Worm (Caenorhabditis elegans): ENCODE measurements around the gene R04F11.2.

DNA sequence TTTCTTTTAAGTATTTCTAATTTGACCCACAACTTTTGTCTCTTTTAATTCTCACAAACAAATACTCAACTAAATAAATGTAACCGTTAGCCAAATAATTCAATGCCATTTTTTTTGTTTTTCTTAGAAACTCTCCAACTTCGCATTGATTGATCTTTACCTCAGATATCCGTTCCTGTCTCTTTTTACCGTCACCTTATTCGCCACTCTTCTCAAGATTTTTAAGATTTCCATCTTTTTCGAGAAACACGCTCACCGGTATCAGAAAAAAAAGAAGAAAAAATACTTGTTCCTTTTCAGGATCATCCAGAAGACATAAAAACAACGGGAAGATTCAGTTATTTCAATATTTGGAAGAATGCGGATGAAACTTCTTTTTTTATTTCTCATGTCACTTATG, 40.2 kb downstream of the R04F11.2 start, which contains the start of gene F23H12.5:
- no peak for TF ChIP-seq snpc-4 (tag; optimal IDR thresholded peaks at IDR 0.05)
- no peak for TF ChIP-seq fos-1 (tag; optimal IDR thresholded peaks at IDR 0.05)
- TF ChIP-seq sma-3 (GFP tag; optimal IDR thresholded peaks at IDR 0.05), result no peak
- TF ChIP-seq nhr-237 (tag; optimal IDR thresholded peaks at IDR 0.05), result no peak
- TF ChIP-seq lsy-2 (tag; optimal IDR thresholded peaks at IDR 0.05), result no peak
- no peak for TF ChIP-seq nhr-77 (tag; optimal IDR thresholded peaks at IDR 0.05)
- TF ChIP-seq aly-2 (tag; optimal IDR thresholded peaks at IDR 0.05), result no peak
- no peak for TF ChIP-seq crh-2 (tag; optimal IDR thresholded peaks at IDR 0.05)
- no peak for TF ChIP-seq nhr-11 (tag; optimal IDR thresholded peaks at IDR 0.05)
- TF ChIP-seq dmd-4 (tag; optimal IDR thresholded peaks at IDR 0.05), result no peak

Measured in whole organism, L2 larva.